Worm (Caenorhabditis elegans): ENCODE results near the gene lgc-42.

lgc-42 gene

ce11 chrIII:2030776-2031565 lies 33.3 kb downstream of the lgc-42 start:
- no peak for TF ChIP-seq him-1 (tag; optimal IDR thresholded peaks at IDR 0.05)
- no peak for TF ChIP-seq dao-5 (tag; optimal IDR thresholded peaks at IDR 0.05)
- TF ChIP-seq W03F9.2 (tag; optimal IDR thresholded peaks at IDR 0.05) = no peak

ce11 chrIII:2031746-2032145 lies 34.1 kb downstream of the lgc-42 start:
- TF ChIP-seq dao-5 (tag; optimal IDR thresholded peaks at IDR 0.05) (no peak), him-1 (tag; optimal IDR thresholded peaks at IDR 0.05) (no peak), W03F9.2 (tag; optimal IDR thresholded peaks at IDR 0.05) (no peak)

- TF ChIP-seq W03F9.2 (tag; optimal IDR thresholded peaks at IDR 0.05) = no peak
- no peak for TF ChIP-seq dao-5 (tag; optimal IDR thresholded peaks at IDR 0.05)
- TF ChIP-seq him-1 (tag; optimal IDR thresholded peaks at IDR 0.05) = no peak
Measured at ce11 chrIII:2032327-2033093, 34.8 kb downstream of the lgc-42 start.

ce11 chrIII:2047907-2048306 lies 50.2 kb downstream of the lgc-42 start, which contains the start of gene dpy-1:
TSS of gene dpy-1 (minus strand) at chrIII:2048007.
- no peak for TF ChIP-seq W03F9.2 (tag; optimal IDR thresholded peaks at IDR 0.05)
- no peak for TF ChIP-seq dao-5 (tag; optimal IDR thresholded peaks at IDR 0.05)
- TF ChIP-seq him-1 (tag; optimal IDR thresholded peaks at IDR 0.05) = no peak

ce11 chrIII:2049825-2050224 lies 52.2 kb downstream of the lgc-42 start:
- TF ChIP-seq him-1 (tag; optimal IDR thresholded peaks at IDR 0.05) (no peak), W03F9.2 (tag; optimal IDR thresholded peaks at IDR 0.05) (no peak), dao-5 (tag; optimal IDR thresholded peaks at IDR 0.05) (no peak)

- TF ChIP-seq W03F9.2 (tag; optimal IDR thresholded peaks at IDR 0.05) (no peak), him-1 (tag; optimal IDR thresholded peaks at IDR 0.05) (no peak), dao-5 (tag; optimal IDR thresholded peaks at IDR 0.05) (no peak)
Measured at ce11 chrIII:2050494-2050893, 52.8 kb downstream of the lgc-42 start.
